Worm (Caenorhabditis elegans) whole organism, mixed stage, embryonic: ENCODE results near the gene clc-22.

Experiments used
- ces-1 ChIP-seq: fragments of 150-350 bp; optimal IDR thresholded peaks from 2 replicates; lab custom pipeline; 2014; ENCODE audit warnings: missing biosample characterization, missing genetic modification reagents, missing genetic modification characterization
- elt-3 ChIP-seq: fragments of 150-350 bp; optimal IDR thresholded peaks from 2 replicates; lab custom pipeline; 2014; ENCODE audit warnings: missing biosample characterization, missing genetic modification characterization
- lsy-2 ChIP-seq: fragments of 150-350 bp; optimal IDR thresholded peaks from 2 replicates; lab custom pipeline; 2014; ENCODE audit warnings: missing biosample characterization, missing genetic modification characterization
- mep-1 ChIP-seq: fragments of 150-350 bp; optimal IDR thresholded peaks from 2 replicates; lab custom pipeline; 2017; ENCODE audit warnings: missing biosample characterization, missing genetic modification reagents, missing genetic modification characterization, inconsistent platforms
- nhr-12 ChIP-seq: fragments of 150-350 bp; optimal IDR thresholded peaks from 2 replicates; lab custom pipeline; 2014; ENCODE audit warnings: missing biosample characterization, missing genetic modification characterization
- nhr-76 ChIP-seq: sonication (generic microtip); optimal IDR thresholded peaks from 2 replicates; lab custom pipeline; 2017; ENCODE audit warnings: missing biosample characterization, missing genetic modification characterization
- pha-4 ChIP-seq: fragments of 150-350 bp; optimal IDR thresholded peaks from 2 replicates; lab custom pipeline; 2018; ENCODE audit warnings: missing biosample characterization, missing genetic modification reagents, missing genetic modification characterization
- snpc-4 ChIP-seq: fragments of 150-350 bp; optimal IDR thresholded peaks from 2 replicates; lab custom pipeline; 2014; ENCODE audit warnings: missing biosample characterization, missing genetic modification characterization
- unc-39 ChIP-seq: fragments of 150-350 bp; optimal IDR thresholded peaks from 2 replicates; lab custom pipeline; 2014; ENCODE audit warnings: missing biosample characterization, missing genetic modification characterization
- ztf-11 ChIP-seq: fragments of 150-350 bp; optimal IDR thresholded peaks from 2 replicates; lab custom pipeline; 2014; ENCODE audit warnings: missing biosample characterization, missing genetic modification characterization

DNA sequence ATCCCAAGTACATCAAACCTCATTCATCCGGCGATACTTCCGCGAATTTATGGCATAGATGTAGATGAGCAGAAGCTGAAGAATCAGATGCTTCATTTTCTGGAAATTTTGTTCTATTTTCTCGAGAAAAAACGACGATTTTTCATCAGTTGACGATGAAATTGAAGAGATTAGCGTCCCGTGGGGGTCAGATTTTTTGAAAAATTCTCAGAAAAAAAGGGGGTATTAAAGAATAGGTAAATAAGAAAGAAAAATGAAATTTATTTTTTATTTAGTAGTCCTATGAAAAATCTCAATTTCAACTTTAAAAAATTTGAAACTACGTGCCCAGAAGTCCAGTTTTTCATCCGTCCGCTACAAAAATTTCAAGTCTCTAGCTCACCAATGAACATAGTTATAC is 29.6 kb upstream of the clc-22 start, which contains the start of gene K07D4.5:
- TF ChIP-seq ztf-11 (tag; lab: Kevin White, UChicago) (no peak), nhr-76 (tag; lab: Kevin White, UChicago) (no peak), pha-4 (no peak), unc-39 (tag; lab: Kevin White, UChicago) (no peak), mep-1 (tag; lab: Kevin White, UChicago) (no peak), lsy-2 (tag; lab: Kevin White, UChicago) (no peak), snpc-4 (tag; lab: Kevin White, UChicago) (no peak), nhr-12 (tag; lab: Kevin White, UChicago) (no peak), elt-3 (tag; lab: Kevin White, UChicago) (no peak), ces-1 (GFP tag; lab: Kevin White, UChicago) (no peak)
